Worm (Caenorhabditis elegans) whole organism, midembryonic: ENCODE measurements around the gene Y38C1AA.1.

Source experiments
- T22C8.4 ChIP-seq: fragments of 200-800 bp; sonication (Bioruptor generic); IDR thresholded peaks from 2 replicates; pipeline ENCODE4 v1.3.6; 2022; ENCODE audit warnings: missing genetic modification characterization, missing compliant biosample characterization
- cog-1 ChIP-seq: sonication (generic microtip); optimal IDR thresholded peaks from 2 replicates; lab custom pipeline; 2016; ENCODE audit warnings: missing genetic modification characterization, missing compliant biosample characterization
- flt-1 ChIP-seq: fragments of 200-800 bp; sonication (Bioruptor generic); IDR thresholded peaks from 2 replicates; pipeline ENCODE4 v1.3.6; 2022; ENCODE audit warnings: missing genetic modification characterization, missing compliant biosample characterization
- med-1 ChIP-seq: sonication (generic microtip); optimal IDR thresholded peaks from 2 replicates; lab custom pipeline; 2017; ENCODE audit warnings: missing genetic modification characterization, mild to moderate bottlenecking, missing compliant biosample characterization, antibody characterized with exemption, missing genetic modification reagents; ENCODE audit not compliant: insufficient read depth
- tab-1 ChIP-seq: fragments of 200-800 bp; sonication (Bioruptor generic); IDR thresholded peaks from 2 replicates; pipeline ENCODE4 v1.3.6; 2022; ENCODE audit warnings: missing genetic modification characterization, missing compliant biosample characterization
- ztf-23 ChIP-seq: fragments of 200-800 bp; sonication (Bioruptor generic); IDR thresholded peaks from 2 replicates; pipeline ENCODE4 v1.3.6; 2022; ENCODE audit warnings: missing genetic modification reagents, missing genetic modification characterization, missing compliant biosample characterization
- ztf-29 ChIP-seq: fragments of 200-800 bp; sonication (Bioruptor generic); IDR thresholded peaks from 2 replicates; pipeline ENCODE4 v1.3.6; 2022; ENCODE audit warnings: missing genetic modification reagents, missing genetic modification characterization, missing compliant biosample characterization

- TF ChIP-seq med-1 (GFP tag; lab: Kevin White, UChicago) (no peak), tab-1 (GFP tag; lab: Robert Waterston, UW) (no peak), flt-1 (GFP tag; lab: Robert Waterston, UW) (no peak), ztf-29 (GFP tag; lab: Robert Waterston, UW) (no peak), ztf-23 (GFP tag; lab: Robert Waterston, UW) (no peak), T22C8.4 (GFP tag; lab: Robert Waterston, UW) (no peak), cog-1 (tag; lab: Kevin White, UChicago) (no peak)
Measured at ce11 chrIV:177487-177886, 30.5 kb upstream of the Y38C1AA.1 start.
